Worm (Caenorhabditis elegans) whole organism, L4/young adult: ENCODE data around the gene eef-1B.2.

Source experiments
- dao-5 ChIP-seq: sonication (generic microtip); optimal IDR thresholded peaks from 2 replicates; lab custom pipeline; 2016; ENCODE audit warnings: missing genotype, missing genetic modification characterization, moderate library complexity, missing compliant biosample characterization
- him-1 ChIP-seq: sonication (generic microtip); optimal IDR thresholded peaks from 2 replicates; lab custom pipeline; 2016; ENCODE audit warnings: missing genotype, missing genetic modification reagents, missing genetic modification characterization, missing compliant biosample characterization

DNA sequence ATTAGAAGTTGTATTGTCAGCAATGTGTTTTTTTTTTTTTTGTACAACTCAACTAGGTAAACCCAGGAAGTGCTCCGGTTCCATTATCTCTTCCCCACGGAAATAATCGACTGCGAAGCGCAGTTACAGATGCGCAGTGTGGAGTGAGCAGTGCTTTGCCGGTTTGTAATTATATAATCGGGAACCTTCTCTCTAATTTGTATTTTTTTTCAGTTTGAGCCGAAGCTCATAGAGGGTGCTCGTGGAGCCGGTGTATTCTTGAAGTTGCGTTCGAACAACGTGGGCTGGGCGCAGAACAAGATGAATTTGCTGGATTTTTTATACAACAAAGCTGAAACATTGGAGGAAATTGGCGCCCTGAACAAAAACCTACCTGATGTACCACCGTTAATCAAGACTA lies 20.9 kb downstream of the eef-1B.2 start, which contains the start of gene Y41E3.13:
- TF ChIP-seq him-1 (tag; lab: Kevin White, UChicago), result no peak
- no peak for TF ChIP-seq dao-5
